Worm (Caenorhabditis elegans) whole organism, midembryonic: ENCODE results near the gene srh-44.

ENCODE experiments used
- T22C8.4 ChIP-seq: fragments of 200-800 bp; sonication (Bioruptor generic); IDR thresholded peaks from 2 replicates; pipeline ENCODE4 v1.3.6; 2022; ENCODE audit warnings: missing genetic modification characterization, missing compliant biosample characterization
- cog-1 ChIP-seq: sonication (generic microtip); optimal IDR thresholded peaks from 2 replicates; lab custom pipeline; 2016; ENCODE audit warnings: missing genetic modification characterization, missing compliant biosample characterization
- flt-1 ChIP-seq: fragments of 200-800 bp; sonication (Bioruptor generic); IDR thresholded peaks from 2 replicates; pipeline ENCODE4 v1.3.6; 2022; ENCODE audit warnings: missing genetic modification characterization, missing compliant biosample characterization
- klf-2 ChIP-seq: fragments of 200-800 bp; sonication (Bioruptor generic); conservative IDR thresholded peaks from 2 replicates; pipeline ENCODE4 v1.3.6; 2022; ENCODE audit warnings: missing genetic modification reagents, missing genetic modification characterization, missing compliant biosample characterization
- med-1 ChIP-seq: sonication (generic microtip); optimal IDR thresholded peaks from 2 replicates; lab custom pipeline; 2017; ENCODE audit warnings: missing genetic modification characterization, mild to moderate bottlenecking, missing compliant biosample characterization, antibody characterized with exemption, missing genetic modification reagents; ENCODE audit not compliant: insufficient read depth
- ref-1 ChIP-seq: fragments of 200-800 bp; sonication (Bioruptor generic); conservative IDR thresholded peaks from 2 replicates; pipeline ENCODE4 v1.3.6; 2022; ENCODE audit warnings: missing genetic modification reagents, missing genetic modification characterization, missing compliant biosample characterization
- tab-1 ChIP-seq: fragments of 200-800 bp; sonication (Bioruptor generic); IDR thresholded peaks from 2 replicates; pipeline ENCODE4 v1.3.6; 2022; ENCODE audit warnings: missing genetic modification characterization, missing compliant biosample characterization
- ztf-23 ChIP-seq: fragments of 200-800 bp; sonication (Bioruptor generic); IDR thresholded peaks from 2 replicates; pipeline ENCODE4 v1.3.6; 2022; ENCODE audit warnings: missing genetic modification reagents, missing genetic modification characterization, missing compliant biosample characterization
- ztf-29 ChIP-seq: fragments of 200-800 bp; sonication (Bioruptor generic); IDR thresholded peaks from 2 replicates; pipeline ENCODE4 v1.3.6; 2022; ENCODE audit warnings: missing genetic modification reagents, missing genetic modification characterization, missing compliant biosample characterization

ce11 chrII:11472542-11472941, 42.3 kb upstream of the srh-44 start:
- TF ChIP-seq flt-1 (GFP tag; lab: Robert Waterston, UW) (no peak), klf-2 (GFP tag; lab: Robert Waterston, UW) (no peak), med-1 (no peak), T22C8.4 (GFP tag; lab: Robert Waterston, UW) (no peak), cog-1 (tag; lab: Kevin White, UChicago) (no peak), tab-1 (GFP tag; lab: Robert Waterston, UW) (no peak), ztf-29 (GFP tag; lab: Robert Waterston, UW) (no peak), ztf-23 (GFP tag; lab: Robert Waterston, UW) (no peak), ref-1 (GFP tag; lab: Robert Waterston, UW) (no peak)
